Worm (Caenorhabditis elegans) whole organism, L4 larva: ENCODE measurements around the gene mrps-9.

ENCODE experiments used
- T26A8.4 ChIP-seq: fragments of 200-800 bp; sonication (Bioruptor generic); IDR thresholded peaks from 2 replicates; pipeline ENCODE4 v1.3.6; 2022; ENCODE audit warnings: missing genetic modification characterization, missing compliant biosample characterization
- aha-1 ChIP-seq: fragments of 150-350 bp; peaks from one replicate; lab custom pipeline; 2014; ENCODE audit warnings: missing biosample characterization, missing genetic modification characterization
- aly-2 ChIP-seq: sonication (generic microtip); optimal IDR thresholded peaks from 2 replicates; lab custom pipeline; 2018; ENCODE audit warnings: missing biosample characterization, missing genetic modification characterization
- ama-1 ChIP-seq: fragments of 150-350 bp; optimal IDR thresholded peaks from 2 replicates; lab custom pipeline; 2014; ENCODE audit warnings: inconsistent platforms, mixed read lengths
- ceh-62 ChIP-seq: sonication (generic microtip); optimal IDR thresholded peaks from 2 replicates; lab custom pipeline; 2017; ENCODE audit warnings: missing biosample characterization, missing genetic modification characterization
- lin-13 ChIP-seq: fragments of 150-350 bp; optimal IDR thresholded peaks from 2 replicates; lab custom pipeline; 2014; ENCODE audit warnings: missing biosample characterization, missing genetic modification reagents, missing genetic modification characterization

ce11 chrIII:8237827-8238226 lies 28.0 kb upstream of the mrps-9 start, which contains the start of gene tsp-2:
- no peak for TF ChIP-seq T26A8.4 (GFP tag; lab: Robert Waterston, UW)
- TF ChIP-seq lin-13 (GFP tag; lab: Kevin White, UChicago): no peak
- TF ChIP-seq ama-1 (lab: Kevin White, UChicago): no peak
- TF ChIP-seq ceh-62: no peak
- TF ChIP-seq aly-2: no peak
- no peak for TF ChIP-seq aha-1 (tag; lab: Kevin White, UChicago)
